Fruit fly (Drosophila melanogaster) whole organism, embryonic: Measurements from ENCODE around the gene CG5850.

Source experiments
- Bgb ChIP-seq: fragments of 200-800 bp; sonication (Bioruptor generic); IDR thresholded peaks from 2 replicates; pipeline ENCODE4 v1.3.6; 2022; ENCODE audit warnings: missing biosample characterization, missing genetic modification characterization; ENCODE audit not compliant: partially characterized antibody
- CG12219 ChIP-seq: fragments of 200-800 bp; sonication (Bioruptor generic); optimal IDR thresholded peaks from 3 replicates; lab custom pipeline; 2018; ENCODE audit warnings: missing biosample characterization, mild to moderate bottlenecking, missing genetic modification characterization
- CG13296 ChIP-seq: fragments of 200-800 bp; sonication (Bioruptor generic); optimal IDR thresholded peaks from 3 replicates; lab custom pipeline; 2018; ENCODE audit warnings: missing biosample characterization, mild to moderate bottlenecking, missing genetic modification characterization
- CG14441 ChIP-seq: fragments of 200-800 bp; sonication (Bioruptor generic); IDR thresholded peaks from 2 replicates; pipeline ENCODE4 v1.3.6; 2022; ENCODE audit warnings: missing biosample characterization, missing genetic modification characterization
- CG17802 ChIP-seq: fragments of 200-800 bp; sonication (Bioruptor generic); optimal IDR thresholded peaks from 2 replicates; lab custom pipeline; 2018; ENCODE audit warnings: missing biosample characterization, mild to moderate bottlenecking, missing genetic modification characterization, moderate library complexity
- CG1792 ChIP-seq: fragments of 200-800 bp; sonication (Bioruptor generic); optimal IDR thresholded peaks from 2 replicates; lab custom pipeline; 2016; ENCODE audit warnings: missing biosample characterization, missing genetic modification characterization
- CG18619 ChIP-seq: fragments of 200-800 bp; sonication (Bioruptor generic); optimal IDR thresholded peaks from 3 replicates; lab custom pipeline; 2017; ENCODE audit warnings: missing biosample characterization, mild to moderate bottlenecking, missing genetic modification characterization
- CG2129 ChIP-seq: fragments of 200-800 bp; sonication (Bioruptor generic); IDR thresholded peaks from 2 replicates; pipeline ENCODE4 v1.3.6; 2022; ENCODE audit warnings: missing biosample characterization, missing genetic modification characterization; ENCODE audit not compliant: partially characterized antibody
- CG3281 ChIP-seq: fragments of 200-800 bp; sonication (Bioruptor generic); optimal IDR thresholded peaks from 3 replicates; lab custom pipeline; 2017; ENCODE audit warnings: missing biosample characterization, mild to moderate bottlenecking, missing genetic modification characterization
- CG33213 ChIP-seq: fragments of 200-800 bp; sonication (Bioruptor generic); optimal IDR thresholded peaks from 3 replicates; lab custom pipeline; 2016; ENCODE audit warnings: missing biosample characterization, missing genetic modification characterization
- CG33557 ChIP-seq: fragments of 200-800 bp; sonication (Bioruptor generic); optimal IDR thresholded peaks from 2 replicates; lab custom pipeline; 2019; ENCODE audit warnings: missing biosample characterization, mild to moderate bottlenecking, missing genetic modification characterization, moderate library complexity
- CG42726 ChIP-seq: fragments of 200-800 bp; sonication (Bioruptor generic); IDR thresholded peaks from 2 replicates; pipeline ENCODE4 v1.3.6; 2022; ENCODE audit warnings: missing biosample characterization, missing genetic modification characterization; ENCODE audit not compliant: partially characterized antibody
- CG6254 ChIP-seq: fragments of 200-800 bp; sonication (Bioruptor generic); optimal IDR thresholded peaks from 3 replicates; lab custom pipeline; 2017; ENCODE audit warnings: mild to moderate bottlenecking, missing biosample characterization, missing genetic modification reagents, missing genetic modification characterization
- CG7271 ChIP-seq: fragments of 200-800 bp; sonication (Bioruptor generic); optimal IDR thresholded peaks from 2 replicates; lab custom pipeline; 2018; ENCODE audit warnings: missing biosample characterization, mild to moderate bottlenecking, missing genetic modification characterization, moderate library complexity
- CG7745 ChIP-seq: fragments of 200-800 bp; sonication (Bioruptor generic); optimal IDR thresholded peaks from 2 replicates; lab custom pipeline; 2018; ENCODE audit warnings: missing biosample characterization, mild to moderate bottlenecking, missing genetic modification characterization, moderate library complexity
- CG8765 ChIP-seq: fragments of 200-800 bp; sonication (Bioruptor generic); IDR thresholded peaks from 2 replicates; pipeline ENCODE4 v1.3.6; 2022; ENCODE audit warnings: missing biosample characterization, missing genetic modification characterization
- CG9817 ChIP-seq: fragments of 200-800 bp; sonication (Bioruptor generic); optimal IDR thresholded peaks from 2 replicates; lab custom pipeline; 2018; ENCODE audit warnings: missing biosample characterization, mild to moderate bottlenecking, missing genetic modification characterization, moderate library complexity
- D19A ChIP-seq: fragments of 200-800 bp; optimal IDR thresholded peaks from 3 replicates; lab custom pipeline; 2019; ENCODE audit warnings: missing biosample characterization, mild to moderate bottlenecking, missing genetic modification characterization, moderate library complexity
- D19B ChIP-seq: fragments of 200-800 bp; sonication (Bioruptor generic); optimal IDR thresholded peaks from 2 replicates; lab custom pipeline; 2017; ENCODE audit warnings: missing biosample characterization, mild to moderate bottlenecking, missing genetic modification characterization
- Dad ChIP-seq: fragments of 200-800 bp; sonication (Bioruptor generic); optimal IDR thresholded peaks from 3 replicates; lab custom pipeline; 2016; ENCODE audit warnings: missing biosample characterization, missing genetic modification characterization
- Eip74EF ChIP-seq, 2 experiments: fragments of 200-800 bp in 1 of 2; fragments of >200 bp in 1 of 2; sonication (Bioruptor generic) in 1 of 2; optimal IDR thresholded peaks; 2 replicates each; lab custom pipeline; 2017 to 2019; ENCODE audit warnings: missing biosample characterization in 2 of 2, missing genetic modification characterization in 2 of 2, mild to moderate bottlenecking in 1 of 2, moderate library complexity in 1 of 2
- Ets97D ChIP-seq: fragments of 200-800 bp; sonication (Bioruptor generic); optimal IDR thresholded peaks from 3 replicates; lab custom pipeline; 2016; ENCODE audit warnings: missing biosample characterization, missing genetic modification characterization
- H15 ChIP-seq: fragments of 200-800 bp; sonication (Bioruptor generic); IDR thresholded peaks from 3 replicates; pipeline ENCODE4 v1.3.6; 2022; ENCODE audit warnings: missing biosample characterization, missing genetic modification characterization
- H2.0 ChIP-seq: fragments of 200-800 bp; sonication (Bioruptor generic); IDR thresholded peaks from 2 replicates; pipeline ENCODE4 v1.3.6; 2022; ENCODE audit warnings: missing biosample characterization, missing genetic modification characterization
- Hmr ChIP-seq: fragments of 200-800 bp; sonication (Bioruptor generic); optimal IDR thresholded peaks from 3 replicates; lab custom pipeline; 2017; ENCODE audit warnings: mild to moderate bottlenecking, missing biosample characterization, missing genetic modification reagents, missing genetic modification characterization
- Hr39 ChIP-seq: fragments of >200 bp; optimal IDR thresholded peaks from 2 replicates; lab custom pipeline; 2017
- Hr51 ChIP-seq, 2 experiments: fragments of 200-800 bp; sonication (Bioruptor generic); optimal IDR thresholded peaks; 2 replicates in 1 of 2; 3 replicates in 1 of 2; lab custom pipeline; 2016 to 2018; ENCODE audit warnings: missing biosample characterization in 2 of 2, missing genetic modification characterization in 2 of 2, mild to moderate bottlenecking in 1 of 2, moderate library complexity in 1 of 2
- Lhr ChIP-seq: fragments of 200-800 bp; sonication (Bioruptor generic); optimal IDR thresholded peaks from 3 replicates; lab custom pipeline; 2017; ENCODE audit warnings: mild to moderate bottlenecking, missing biosample characterization, missing genetic modification reagents, missing genetic modification characterization
- Max ChIP-seq: fragments of 200-800 bp; sonication (Bioruptor generic); optimal IDR thresholded peaks from 2 replicates; lab custom pipeline; 2016; ENCODE audit warnings: missing biosample characterization, mild to moderate bottlenecking, missing genetic modification characterization
- NfI ChIP-seq: fragments of 200-800 bp; sonication (Bioruptor generic); optimal IDR thresholded peaks from 3 replicates; lab custom pipeline; 2018; ENCODE audit warnings: missing biosample characterization, mild to moderate bottlenecking, missing genetic modification characterization, moderate library complexity
- Opbp ChIP-seq: fragments of 200-800 bp; sonication (Bioruptor generic); IDR thresholded peaks from 3 replicates; pipeline ENCODE4 v1.3.6; 2022; ENCODE audit warnings: missing biosample characterization, missing genetic modification characterization; ENCODE audit not compliant: partially characterized antibody
- Ssrp ChIP-seq: fragments of 200-800 bp; sonication (Bioruptor generic); optimal IDR thresholded peaks from 2 replicates; lab custom pipeline; 2018; ENCODE audit warnings: missing biosample characterization, mild to moderate bottlenecking, missing genetic modification characterization, moderate library complexity
- Usf ChIP-seq: fragments of 200-800 bp; sonication (Bioruptor generic); optimal IDR thresholded peaks from 2 replicates; lab custom pipeline; 2017; ENCODE audit warnings: missing genotype, missing biosample characterization, missing genetic modification characterization
- Xrp1 ChIP-seq: fragments of 200-800 bp; sonication (Bioruptor generic); IDR thresholded peaks from 2 replicates; pipeline ENCODE4 v1.3.6; 2022; ENCODE audit warnings: missing biosample characterization, missing genetic modification characterization
- amos ChIP-seq: fragments of 200-800 bp; sonication (Bioruptor generic); IDR thresholded peaks from 2 replicates; pipeline ENCODE4 v1.3.6; 2022; ENCODE audit warnings: missing biosample characterization, missing genetic modification characterization; ENCODE audit not compliant: partially characterized antibody
- da ChIP-seq: fragments of 200-800 bp; sonication (Bioruptor generic); optimal IDR thresholded peaks from 2 replicates; lab custom pipeline; 2016; ENCODE audit warnings: missing biosample characterization, missing genetic modification characterization
- ewg ChIP-seq: fragments of 200-800 bp; sonication (Bioruptor generic); optimal IDR thresholded peaks from 3 replicates; lab custom pipeline; 2017; ENCODE audit warnings: mild to moderate bottlenecking, missing biosample characterization, missing genetic modification reagents, missing genetic modification characterization
- ham ChIP-seq: fragments of 200-800 bp; sonication (Bioruptor generic); IDR thresholded peaks from 2 replicates; pipeline ENCODE4 v1.3.6; 2022; ENCODE audit warnings: missing biosample characterization, missing genetic modification characterization
- hkb ChIP-seq, 2 experiments: fragments of 200-800 bp in 1 of 2; fragments of >200 bp in 1 of 2; sonication (Bioruptor generic) in 1 of 2; IDR thresholded peaks in 1 of 2; optimal IDR thresholded peaks in 1 of 2; 2 replicates each; pipeline versions ENCODE4 v1.3.6 to Lab custom; 2017 to 2022; ENCODE audit warnings: missing biosample characterization in 1 of 2, missing genetic modification characterization in 1 of 2
- inv ChIP-seq: fragments of 200-800 bp; sonication (Bioruptor generic); IDR thresholded peaks from 2 replicates; pipeline ENCODE4 v1.3.6; 2022; ENCODE audit warnings: missing biosample characterization, missing genetic modification characterization; ENCODE audit not compliant: partially characterized antibody
- kay ChIP-seq: fragments of 200-800 bp; sonication (Bioruptor generic); optimal IDR thresholded peaks from 2 replicates; lab custom pipeline; 2016; ENCODE audit warnings: missing biosample characterization, missing genetic modification characterization
- luna ChIP-seq: fragments of 200-800 bp; sonication (Bioruptor generic); optimal IDR thresholded peaks from 2 replicates; lab custom pipeline; 2016; ENCODE audit warnings: missing biosample characterization, missing genetic modification characterization
- mam ChIP-seq: fragments of 200-800 bp; sonication (Bioruptor generic); optimal IDR thresholded peaks from 3 replicates; lab custom pipeline; 2016; ENCODE audit warnings: missing biosample characterization, missing genetic modification characterization
- nom ChIP-seq: fragments of 200-800 bp; sonication (Bioruptor generic); optimal IDR thresholded peaks from 2 replicates; lab custom pipeline; 2017; ENCODE audit warnings: missing biosample characterization, missing genetic modification characterization, mild to moderate bottlenecking, moderate library complexity, missing genetic modification reagents
- odd ChIP-seq: fragments of 200-800 bp; sonication (Bioruptor generic); optimal IDR thresholded peaks from 2 replicates; lab custom pipeline; 2017; ENCODE audit warnings: missing biosample characterization, mild to moderate bottlenecking, missing genetic modification characterization
- sob ChIP-seq: fragments of 200-800 bp; sonication (Bioruptor generic); IDR thresholded peaks from 2 replicates; pipeline ENCODE4 v1.3.6; 2022; ENCODE audit warnings: missing biosample characterization, missing genetic modification characterization
- stc ChIP-seq: fragments of 200-800 bp; sonication (Bioruptor generic); IDR thresholded peaks from 2 replicates; pipeline ENCODE4 v1.3.6; 2022; ENCODE audit warnings: missing biosample characterization, missing genetic modification characterization
- tup ChIP-seq: fragments of 200-800 bp; sonication (Bioruptor generic); optimal IDR thresholded peaks from 2 replicates; lab custom pipeline; 2016; ENCODE audit warnings: missing biosample characterization, mild to moderate bottlenecking, missing genetic modification characterization, moderate library complexity
- zen ChIP-seq: fragments of 200-800 bp; sonication (Bioruptor generic); optimal IDR thresholded peaks from 3 replicates; lab custom pipeline; 2018; ENCODE audit warnings: missing biosample characterization, mild to moderate bottlenecking, missing genetic modification characterization, moderate library complexity

CG5850 gene

DNA sequence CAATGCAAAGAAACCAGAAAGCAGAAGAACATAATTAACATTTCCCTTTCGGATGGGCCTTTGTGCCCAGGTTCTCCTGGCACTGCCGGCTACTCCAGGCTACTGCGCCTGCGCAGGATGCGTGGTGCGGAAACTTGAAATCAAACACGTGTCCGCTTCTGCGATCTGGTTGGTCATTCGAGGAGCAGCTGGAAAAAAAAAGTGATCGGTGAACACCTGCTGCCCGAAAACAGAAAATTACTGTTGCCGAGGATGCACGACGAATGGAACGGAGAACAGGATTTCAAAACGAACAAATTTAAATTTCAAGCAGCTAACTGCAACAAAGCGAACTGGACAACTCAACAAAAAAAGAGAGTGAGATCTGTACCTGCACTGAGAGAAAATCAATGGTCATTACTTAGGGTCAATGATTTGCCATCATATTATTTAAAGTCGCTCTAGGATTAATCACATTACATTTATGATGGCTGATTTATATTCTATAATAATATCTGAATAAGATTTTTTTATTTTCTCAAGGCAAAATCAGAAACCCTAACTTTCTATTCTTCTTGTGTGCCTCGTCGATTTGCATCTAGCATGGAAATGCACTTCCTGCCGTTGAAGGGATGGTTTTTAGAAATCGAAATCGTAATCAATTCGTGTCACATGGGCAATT is 26.2 kb upstream of the CG5850 start (continued):
- TF ChIP-seq CG33557 (GFP tag; lab: Kevin White, UChicago): no peak
- no peak for TF ChIP-seq inv
- no peak for TF ChIP-seq CG18619 (GFP tag; lab: Kevin White, UChicago)
- no peak for TF ChIP-seq mam
- TF ChIP-seq zen (tag; lab: Kevin White, UChicago): peak; percentile 35
- TF ChIP-seq CG13296 (GFP tag; lab: Kevin White, UChicago): no peak
- TF ChIP-seq Usf (GFP tag; lab: Kevin White, UChicago): no peak
- TF ChIP-seq H2.0 (GFP tag; lab: Robert Waterston, UW): no peak
- no peak for TF ChIP-seq Ssrp
- TF ChIP-seq amos (GFP tag; lab: Robert Waterston, UW): no peak
- TF ChIP-seq CG1792 (GFP tag; lab: Kevin White, UChicago): no peak
- TF ChIP-seq ewg: peak; percentile 0
- no peak for TF ChIP-seq CG14441
- peak; percentile 73 for TF ChIP-seq Xrp1
- TF ChIP-seq D19A: no peak
- no peak for TF ChIP-seq D19B (GFP tag; lab: Kevin White, UChicago)
- TF ChIP-seq CG12219 (GFP tag; lab: Kevin White, UChicago): no peak
- TF ChIP-seq hkb (optimal IDR thresholded peaks at IDR 0.05; lab: Kevin White, UChicago): no peak
- TF ChIP-seq hkb (GFP tag; IDR thresholded peaks at IDR 0.05; lab: Robert Waterston, UW): 0 out of 2 replicates have a peak, but pooled peaks have one; percentile 22
- TF ChIP-seq Lhr: no peak
- no peak for TF ChIP-seq Opbp (GFP tag; lab: Robert Waterston, UW)
- no peak for TF ChIP-seq Dad (GFP tag; lab: Kevin White, UChicago)
- TF ChIP-seq da (GFP tag; lab: Kevin White, UChicago): no peak
- TF ChIP-seq Hr39 (lab: Kevin White, UChicago): no peak
- no peak for TF ChIP-seq CG17802 (tag; lab: Kevin White, UChicago)
- TF ChIP-seq ham (GFP tag; lab: Robert Waterston, UW): no peak
- no peak for TF ChIP-seq NfI (GFP tag; lab: Kevin White, UChicago)
- TF ChIP-seq CG9817: no peak
- no peak for TF ChIP-seq CG7745 (tag; lab: Kevin White, UChicago)
- TF ChIP-seq kay (GFP tag; lab: Kevin White, UChicago): no peak
- no peak for TF ChIP-seq luna
- TF ChIP-seq Hr51 (GFP tag; optimal IDR thresholded peaks at IDR 0.05; lab: Kevin White, UChicago): no peak
- TF ChIP-seq tup (GFP tag; lab: Kevin White, UChicago): no peak
- no peak for TF ChIP-seq CG42726 (GFP tag; lab: Robert Waterston, UW)
- TF ChIP-seq CG8765 (GFP tag; lab: Robert Waterston, UW): peak; percentile 14; the same call in 1 of the 2 replicates
- TF ChIP-seq Eip74EF (GFP tag; optimal IDR thresholded peaks at IDR 0.05; lab: Kevin White, UChicago): no peak
- no peak for TF ChIP-seq nom (GFP tag; lab: Kevin White, UChicago)
- TF ChIP-seq Max (GFP tag; lab: Kevin White, UChicago): no peak
- TF ChIP-seq Ets97D (GFP tag; lab: Kevin White, UChicago): no peak
- no peak for TF ChIP-seq Bgb
- TF ChIP-seq CG33213: no peak
- TF ChIP-seq Hmr (GFP tag; lab: Kevin White, UChicago): no peak
- no peak for TF ChIP-seq odd (GFP tag; lab: Kevin White, UChicago)
- TF ChIP-seq CG7271 (tag; lab: Kevin White, UChicago): no peak
- TF ChIP-seq H15 (GFP tag; lab: Robert Waterston, UW): no peak
- no peak for TF ChIP-seq CG6254 (GFP tag; lab: Kevin White, UChicago)
- TF ChIP-seq sob (GFP tag; lab: Robert Waterston, UW): no peak
- no peak for TF ChIP-seq stc (GFP tag; lab: Robert Waterston, UW)
- no peak for TF ChIP-seq CG2129 (GFP tag; lab: Robert Waterston, UW)
- TF ChIP-seq CG3281 (GFP tag; lab: Kevin White, UChicago): no peak
